Fruit fly (Drosophila melanogaster) whole organism, embryonic: ENCODE results near the gene CG46427.
A peak's percentile ranks its signal among the peaks of the same experiment; 100 is the strongest.

Experiments used
- Ada2b ChIP-seq: fragments of 200-800 bp; sonication (Bioruptor generic); IDR thresholded peaks from 2 replicates; pipeline ENCODE4 v1.3.6; 2022; ENCODE audit warnings: missing biosample characterization, missing genetic modification characterization
- Asciz ChIP-seq: fragments of 200-800 bp; sonication (Bioruptor generic); optimal IDR thresholded peaks from 2 replicates; lab custom pipeline; 2017; ENCODE audit warnings: missing biosample characterization, mild to moderate bottlenecking, missing genetic modification characterization, missing genetic modification reagents
- Atf6 ChIP-seq: fragments of 200-800 bp; sonication (Bioruptor generic); IDR thresholded peaks from 2 replicates; pipeline ENCODE4 v1.3.6; 2022; ENCODE audit warnings: missing biosample characterization, missing genetic modification characterization
- BtbVII ChIP-seq: fragments of 200-800 bp; sonication (Bioruptor generic); optimal IDR thresholded peaks from 3 replicates; lab custom pipeline; 2017; ENCODE audit warnings: missing biosample characterization, mild to moderate bottlenecking, missing genetic modification characterization
- C15 ChIP-seq: fragments of 200-800 bp; sonication (Bioruptor generic); IDR thresholded peaks from 3 replicates; pipeline ENCODE4 v1.3.6; 2022; ENCODE audit warnings: missing biosample characterization, missing genetic modification characterization
- CG11085 ChIP-seq: fragments of 200-800 bp; sonication (Bioruptor generic); IDR thresholded peaks from 2 replicates; pipeline ENCODE4 v1.3.6; 2022; ENCODE audit warnings: missing biosample characterization, missing genetic modification characterization
- CG12071 ChIP-seq: fragments of 200-800 bp; sonication (Bioruptor generic); optimal IDR thresholded peaks from 3 replicates; lab custom pipeline; 2018; ENCODE audit warnings: missing biosample characterization, mild to moderate bottlenecking, missing genetic modification characterization
- CG12219 ChIP-seq: fragments of 200-800 bp; sonication (Bioruptor generic); optimal IDR thresholded peaks from 3 replicates; lab custom pipeline; 2018; ENCODE audit warnings: missing biosample characterization, mild to moderate bottlenecking, missing genetic modification characterization
- CG13894 ChIP-seq: fragments of 200-800 bp; sonication (Bioruptor generic); optimal IDR thresholded peaks from 3 replicates; lab custom pipeline; 2018; ENCODE audit warnings: missing biosample characterization, mild to moderate bottlenecking, missing genetic modification characterization, moderate library complexity
- CG14710 ChIP-seq: fragments of 200-800 bp; sonication (Bioruptor generic); optimal IDR thresholded peaks from 3 replicates; lab custom pipeline; 2019; ENCODE audit warnings: missing biosample characterization, mild to moderate bottlenecking, missing genetic modification characterization, moderate library complexity
- CG17359 ChIP-seq: fragments of 200-800 bp; sonication (Bioruptor generic); optimal IDR thresholded peaks from 3 replicates; lab custom pipeline; 2018; ENCODE audit warnings: missing biosample characterization, mild to moderate bottlenecking, missing genetic modification characterization, moderate library complexity
- CG17612 ChIP-seq: fragments of 200-800 bp; sonication (Bioruptor generic); IDR thresholded peaks from 2 replicates; pipeline ENCODE4 v1.3.6; 2022; ENCODE audit warnings: missing biosample characterization, missing genetic modification characterization
- CG34376 ChIP-seq: fragments of 200-800 bp; sonication (Bioruptor generic); optimal IDR thresholded peaks from 2 replicates; lab custom pipeline; 2018; ENCODE audit warnings: missing biosample characterization, mild to moderate bottlenecking, missing genetic modification characterization
- CG42726 ChIP-seq: fragments of 200-800 bp; sonication (Bioruptor generic); IDR thresholded peaks from 2 replicates; pipeline ENCODE4 v1.3.6; 2022; ENCODE audit warnings: missing biosample characterization, missing genetic modification characterization; ENCODE audit not compliant: partially characterized antibody
- CG4282 ChIP-seq: fragments of 200-800 bp; sonication (Bioruptor generic); optimal IDR thresholded peaks from 2 replicates; lab custom pipeline; 2016; ENCODE audit warnings: missing biosample characterization, missing genetic modification characterization
- CG4360 ChIP-seq: fragments of 200-800 bp; sonication (Bioruptor generic); IDR thresholded peaks from 2 replicates; pipeline ENCODE4 v1.3.6; 2022; ENCODE audit warnings: missing biosample characterization, missing genetic modification characterization
- CG4424 ChIP-seq: fragments of 200-800 bp; sonication (Bioruptor generic); optimal IDR thresholded peaks from 3 replicates; lab custom pipeline; 2016; ENCODE audit warnings: missing biosample characterization, missing genetic modification characterization
- CG7372 ChIP-seq: fragments of 200-800 bp; sonication (Bioruptor generic); IDR thresholded peaks from 2 replicates; pipeline ENCODE4 v1.3.6; 2022; ENCODE audit warnings: missing biosample characterization, missing genetic modification characterization
- CG9727 ChIP-seq: fragments of 200-800 bp; sonication (Bioruptor generic); optimal IDR thresholded peaks from 3 replicates; lab custom pipeline; 2017; ENCODE audit warnings: missing biosample characterization, mild to moderate bottlenecking, missing genetic modification characterization
- Doc3 ChIP-seq: fragments of 200-800 bp; sonication (Bioruptor generic); IDR thresholded peaks from 3 replicates; pipeline ENCODE4 v1.3.6; 2022; ENCODE audit warnings: missing biosample characterization, missing genetic modification characterization; ENCODE audit not compliant: partially characterized antibody
- Dref ChIP-seq: fragments of 200-800 bp; sonication (Bioruptor generic); IDR thresholded peaks from 2 replicates; pipeline ENCODE4 v1.3.6; 2022; ENCODE audit warnings: missing biosample characterization, missing genetic modification characterization
- Fer3 ChIP-seq: fragments of 200-800 bp; sonication (Bioruptor generic); optimal IDR thresholded peaks from 2 replicates; lab custom pipeline; 2018; ENCODE audit warnings: missing biosample characterization, mild to moderate bottlenecking, missing genetic modification characterization, moderate library complexity
- H15 ChIP-seq: fragments of 200-800 bp; sonication (Bioruptor generic); IDR thresholded peaks from 3 replicates; pipeline ENCODE4 v1.3.6; 2022; ENCODE audit warnings: missing biosample characterization, missing genetic modification characterization
- HLH3B ChIP-seq: fragments of 200-800 bp; sonication (Bioruptor generic); IDR thresholded peaks from 2 replicates; pipeline ENCODE4 v1.3.6; 2022; ENCODE audit warnings: missing biosample characterization, missing genetic modification characterization
- Jarid2 ChIP-seq: fragments of 200-800 bp; sonication (Bioruptor generic); optimal IDR thresholded peaks from 3 replicates; lab custom pipeline; 2017; ENCODE audit warnings: mild to moderate bottlenecking, missing biosample characterization, missing genetic modification reagents, missing genetic modification characterization
- Lhr ChIP-seq: fragments of 200-800 bp; sonication (Bioruptor generic); optimal IDR thresholded peaks from 3 replicates; lab custom pipeline; 2017; ENCODE audit warnings: mild to moderate bottlenecking, missing biosample characterization, missing genetic modification reagents, missing genetic modification characterization
- Meics ChIP-seq: fragments of 200-800 bp; sonication (Bioruptor generic); optimal IDR thresholded peaks from 2 replicates; lab custom pipeline; 2017; ENCODE audit warnings: missing biosample characterization, mild to moderate bottlenecking, missing genetic modification characterization
- NC2α ChIP-seq: fragments of 200-800 bp; sonication (Bioruptor generic); optimal IDR thresholded peaks from 2 replicates; lab custom pipeline; 2016; ENCODE audit warnings: missing biosample characterization, missing genetic modification characterization
- Nf-YB ChIP-seq: fragments of 200-800 bp; sonication (Bioruptor generic); optimal IDR thresholded peaks from 3 replicates; lab custom pipeline; 2019; ENCODE audit warnings: missing biosample characterization, mild to moderate bottlenecking, missing genetic modification characterization, moderate library complexity
- Nf-YC ChIP-seq: fragments of 200-800 bp; optimal IDR thresholded peaks from 3 replicates; lab custom pipeline; 2019; ENCODE audit warnings: missing biosample characterization, mild to moderate bottlenecking, missing genetic modification characterization, moderate library complexity
- Oaz ChIP-seq: fragments of 200-800 bp; sonication (Bioruptor generic); IDR thresholded peaks from 2 replicates; pipeline ENCODE4 v1.3.6; 2022; ENCODE audit warnings: missing biosample characterization, missing genetic modification characterization
- Sox100B ChIP-seq: fragments of 200-800 bp; sonication (Bioruptor generic); optimal IDR thresholded peaks from 3 replicates; lab custom pipeline; 2018; ENCODE audit warnings: missing biosample characterization, mild to moderate bottlenecking, missing genetic modification characterization
- Sox102F ChIP-seq: fragments of 200-800 bp; sonication (Bioruptor generic); optimal IDR thresholded peaks from 2 replicates; lab custom pipeline; 2018; ENCODE audit warnings: missing biosample characterization, mild to moderate bottlenecking, missing genetic modification characterization, moderate library complexity
- Tbp ChIP-seq: fragments of >200 bp; optimal IDR thresholded peaks from 2 replicates; lab custom pipeline; 2018; ENCODE audit warnings: missing biosample characterization, missing genetic modification characterization
- aop ChIP-seq: fragments of 200-800 bp; sonication (Bioruptor generic); IDR thresholded peaks from 2 replicates; pipeline ENCODE4 v1.3.6; 2022; ENCODE audit warnings: missing biosample characterization, missing genetic modification characterization
- ase ChIP-seq: fragments of 200-800 bp; sonication (Bioruptor generic); IDR thresholded peaks from 3 replicates; pipeline ENCODE4 v1.3.6; 2022; ENCODE audit warnings: missing biosample characterization, missing genetic modification characterization
- bbx ChIP-seq: fragments of 200-800 bp; sonication (Bioruptor generic); IDR thresholded peaks from 2 replicates; pipeline ENCODE4 v1.3.6; 2022; ENCODE audit warnings: missing biosample characterization, missing genetic modification characterization; ENCODE audit not compliant: partially characterized antibody
- bcd ChIP-seq: fragments of 200-800 bp; sonication (Bioruptor generic); optimal IDR thresholded peaks from 2 replicates; lab custom pipeline; 2017; ENCODE audit warnings: missing biosample characterization, mild to moderate bottlenecking, missing genetic modification characterization
- caup ChIP-seq: fragments of 200-800 bp; sonication (Bioruptor generic); optimal IDR thresholded peaks from 3 replicates; lab custom pipeline; 2017; ENCODE audit warnings: missing biosample characterization, mild to moderate bottlenecking, missing genetic modification characterization, moderate library complexity; ENCODE audit not compliant: severe bottlenecking
- ci ChIP-seq: fragments of 200-800 bp; sonication (Bioruptor generic); IDR thresholded peaks from 3 replicates; pipeline ENCODE4 v1.3.6; 2022; ENCODE audit warnings: missing biosample characterization, missing genetic modification characterization
- dimm ChIP-seq: fragments of 200-800 bp; sonication (Bioruptor generic); IDR thresholded peaks from 2 replicates; pipeline ENCODE4 v1.3.6; 2022; ENCODE audit warnings: missing biosample characterization, missing genetic modification characterization
- en ChIP-seq: fragments of 200-800 bp; sonication (Bioruptor generic); optimal IDR thresholded peaks from 2 replicates; lab custom pipeline; 2016; ENCODE audit warnings: missing biosample characterization, missing genetic modification characterization
- exex ChIP-seq: fragments of 200-800 bp; sonication (Bioruptor generic); optimal IDR thresholded peaks from 4 replicates; lab custom pipeline; 2018; ENCODE audit warnings: missing biosample characterization, mild to moderate bottlenecking, missing genetic modification characterization, moderate library complexity
- grau ChIP-seq: fragments of 200-800 bp; optimal IDR thresholded peaks from 3 replicates; lab custom pipeline; 2019; ENCODE audit warnings: missing biosample characterization, mild to moderate bottlenecking, missing genetic modification characterization, moderate library complexity
- jigr1 ChIP-seq: fragments of 200-800 bp; sonication (Bioruptor generic); IDR thresholded peaks from 3 replicates; pipeline ENCODE4 v1.3.6; 2022; ENCODE audit warnings: missing biosample characterization, missing genetic modification characterization
- mld ChIP-seq: fragments of 200-800 bp; sonication (Bioruptor generic); IDR thresholded peaks from 3 replicates; pipeline ENCODE4 v1.3.6; 2022; ENCODE audit warnings: missing biosample characterization, missing genetic modification characterization; ENCODE audit not compliant: partially characterized antibody
- prd ChIP-seq, 3 experiments: fragments of >200 bp in 2 of 3; fragments of 200-800 bp in 1 of 3; sonication (Bioruptor generic) in 1 of 3; optimal IDR thresholded peaks in 2 of 3; IDR thresholded peaks in 1 of 3; 2 replicates in 2 of 3; 3 replicates in 1 of 3; pipeline versions ENCODE4 v1.3.6 to Lab custom; 2017 to 2022; ENCODE audit warnings: missing biosample characterization in 1 of 3, missing genetic modification characterization in 1 of 3
- tio ChIP-seq: fragments of 200-800 bp; sonication (Bioruptor generic); optimal IDR thresholded peaks from 2 replicates; lab custom pipeline; 2017; ENCODE audit warnings: missing biosample characterization, missing genetic modification characterization, inconsistent platforms
- trh ChIP-seq: fragments of 200-800 bp; sonication (Bioruptor generic); optimal IDR thresholded peaks from 2 replicates; lab custom pipeline; 2016; ENCODE audit warnings: missing biosample characterization, missing genetic modification characterization
- usp ChIP-seq: fragments of >200 bp; optimal IDR thresholded peaks from 2 replicates; lab custom pipeline; 2017; ENCODE audit warnings: missing biosample characterization, missing genetic modification characterization
- vnd ChIP-seq: fragments of 200-800 bp; sonication (Bioruptor generic); IDR thresholded peaks from 3 replicates; pipeline ENCODE4 v1.3.6; 2022; ENCODE audit warnings: missing biosample characterization, missing genetic modification characterization; ENCODE audit not compliant: partially characterized antibody

Gene CG46427

dm6 chr3R:12408160-12408559 lies 30.8 kb downstream of the CG46427 start, which contains the start of gene CG5196 (continued):
- TF ChIP-seq Sox100B (no peak), CG17359 (tag; lab: Kevin White, UChicago) (no peak), CG7372 (GFP tag; lab: Robert Waterston, UW) (no peak), vnd (GFP tag; lab: Robert Waterston, UW) (peak; percentile 61; the same call in 2 of the 3 replicates), CG34376 (peak; percentile 23), Nf-YB (GFP tag; lab: Kevin White, UChicago) (peak; percentile 29), CG12071 (GFP tag; lab: Kevin White, UChicago) (no peak), Nf-YC (peak; percentile 31), CG42726 (GFP tag; lab: Robert Waterston, UW) (no peak), Lhr (GFP tag; lab: Kevin White, UChicago) (peak; percentile 49), jigr1 (GFP tag; lab: Robert Waterston, UW) (no peak), CG14710 (peak; percentile 60), grau (tag; lab: Kevin White, UChicago) (peak; percentile 31), CG4282 (no peak), bcd (GFP tag; lab: Kevin White, UChicago) (no peak), BtbVII (GFP tag; lab: Kevin White, UChicago) (no peak), C15 (no peak), HLH3B (GFP tag; lab: Robert Waterston, UW) (no peak), trh (GFP tag; lab: Kevin White, UChicago) (no peak), Doc3 (peak; percentile 49; the same call in 2 of the 3 replicates), Jarid2 (GFP tag; lab: Kevin White, UChicago) (no peak), Asciz (no peak), aop (GFP tag; lab: Robert Waterston, UW) (no peak), dimm (GFP tag; lab: Robert Waterston, UW) (no peak), CG9727 (no peak), usp (GFP tag; lab: Kevin White, UChicago) (no peak), CG13894 (tag; lab: Kevin White, UChicago) (peak; percentile 51), Sox102F (GFP tag; lab: Kevin White, UChicago) (no peak), CG4360 (no peak), caup (GFP tag; lab: Kevin White, UChicago) (peak; percentile 18), prd (optimal IDR thresholded peaks at IDR 0.05; lab: Kevin White, UChicago) (no peak), prd (GFP tag; IDR thresholded peaks at IDR 0.05; lab: Robert Waterston, UW) (no peak), mld (GFP tag; lab: Robert Waterston, UW) (peak; percentile 58; the same call in 2 of the 3 replicates), Dref (GFP tag; lab: Robert Waterston, UW) (peak; percentile 93), CG4424 (no peak), Atf6 (GFP tag; lab: Robert Waterston, UW) (no peak), ase (GFP tag; lab: Robert Waterston, UW) (no peak), ci (GFP tag; lab: Robert Waterston, UW) (no peak; the same call in 2 of the 3 replicates), CG11085 (GFP tag; lab: Robert Waterston, UW) (no peak), CG12219 (no peak), tio (GFP tag; lab: Kevin White, UChicago) (no peak), exex (tag; lab: Kevin White, UChicago) (peak; percentile 64), Ada2b (GFP tag; lab: Robert Waterston, UW) (no peak), NC2α (GFP tag; lab: Kevin White, UChicago) (no peak), Meics (GFP tag; lab: Kevin White, UChicago) (no peak), bbx (GFP tag; lab: Robert Waterston, UW) (peak; percentile 77), Tbp (GFP tag; lab: Kevin White, UChicago) (no peak), Oaz (no peak), H15 (GFP tag; lab: Robert Waterston, UW) (no peak), en (no peak), Fer3 (peak; percentile 13), CG17612 (GFP tag; lab: Robert Waterston, UW) (no peak)
